Fruit fly (Drosophila melanogaster): Measurements from ENCODE around the gene Svil.

Gene Svil

dm6 chr3L:2377114-2377783 lies at the start of gene Svil, which contains the start of gene CG15877:
Svil (plus strand) TSS chr3L:2377655.
CG15877 (minus strand) TSS chr3L:2377556.
- TF ChIP-seq cyc (GFP tag; optimal IDR thresholded peaks at IDR 0.05), result no peak
- TF ChIP-seq dac (GFP tag; optimal IDR thresholded peaks at IDR 0.05), result no peak
- peak; percentile 15 for TF ChIP-seq Sox14 (GFP tag; optimal IDR thresholded peaks at IDR 0.05)
- TF ChIP-seq CG6808 (GFP tag; optimal IDR thresholded peaks at IDR 0.05), result no peak
- TF ChIP-seq Eip78C (GFP tag), result peak; percentile 56
- TF ChIP-seq eg (GFP tag; IDR thresholded peaks at IDR 0.05), result 0 out of 3 replicates have a peak, but pooled peaks have one; percentile 7

- no peak for TF ChIP-seq OdsH (GFP tag; optimal IDR thresholded peaks at IDR 0.05)
- no peak for TF ChIP-seq CG11762 (GFP tag; optimal IDR thresholded peaks at IDR 0.05; ENCODE audit: insufficient read depth)
- no peak for TF ChIP-seq Hr39 (GFP tag; optimal IDR thresholded peaks at IDR 0.05)
- no peak for TF ChIP-seq CG11294 (GFP tag; IDR thresholded peaks at IDR 0.05)
- TF ChIP-seq spab (GFP tag; optimal IDR thresholded peaks at IDR 0.05), result no peak
- no peak for TF ChIP-seq CG6792 (GFP tag; optimal IDR thresholded peaks at IDR 0.05)
- TF ChIP-seq CG8632 (GFP tag; optimal IDR thresholded peaks at IDR 0.05), result no peak
- TF ChIP-seq lz (GFP tag; optimal IDR thresholded peaks at IDR 0.05), result no peak
- no peak for TF ChIP-seq Gug (GFP tag; IDR thresholded peaks at IDR 0.05)
- TF ChIP-seq CG34406 (GFP tag; optimal IDR thresholded peaks at IDR 0.05), result no peak
- no peak for TF ChIP-seq CG16779 (tag; optimal IDR thresholded peaks at IDR 0.05)
- TF ChIP-seq Hr38 (GFP tag; optimal IDR thresholded peaks at IDR 0.05), result no peak
- no peak for TF ChIP-seq CG8319 (GFP tag; optimal IDR thresholded peaks at IDR 0.05)
- no peak for TF ChIP-seq CG6808 (GFP tag; optimal IDR thresholded peaks at IDR 0.05)
- TF ChIP-seq Ets21C (GFP tag; optimal IDR thresholded peaks at IDR 0.05), result no peak
- no peak for TF ChIP-seq Eip75B (GFP tag; optimal IDR thresholded peaks at IDR 0.05)
- TF ChIP-seq dsx (GFP tag; optimal IDR thresholded peaks at IDR 0.05; ENCODE audit: poor library complexity, severe bottlenecking), result no peak
Observed at dm6 chr3L:2328804-2329203, 48.7 kb upstream of the Svil start.

dm6 chr3L:2332228-2332627 lies 45.2 kb upstream of the Svil start:
- TF ChIP-seq CG10669 (GFP tag; optimal IDR thresholded peaks at IDR 0.05), result no peak
- TF ChIP-seq achi (GFP tag; optimal IDR thresholded peaks at IDR 0.05), result no peak
- peak; percentile 39 for TF ChIP-seq svp (GFP tag)
- TF ChIP-seq esn (GFP tag; optimal IDR thresholded peaks at IDR 0.05), result no peak
- TF ChIP-seq Lpt (GFP tag; optimal IDR thresholded peaks at IDR 0.05), result no peak
- TF ChIP-seq CG3919 (GFP tag; optimal IDR thresholded peaks at IDR 0.05), result no peak

- TF ChIP-seq CG16779 (tag; optimal IDR thresholded peaks at IDR 0.05) (no peak), CG6808 (GFP tag; optimal IDR thresholded peaks at IDR 0.05) (no peak), CG15336 (GFP tag; IDR thresholded peaks at IDR 0.05) (no peak), net (GFP tag; optimal IDR thresholded peaks at IDR 0.05) (no peak), cyc (GFP tag; optimal IDR thresholded peaks at IDR 0.05) (no peak), salr (GFP tag; optimal IDR thresholded peaks at IDR 0.05) (no peak), Ets21C (GFP tag; optimal IDR thresholded peaks at IDR 0.05) (no peak), Hr4 (GFP tag; optimal IDR thresholded peaks at IDR 0.05) (no peak), dac (GFP tag; optimal IDR thresholded peaks at IDR 0.05) (no peak), Eip75B (GFP tag; optimal IDR thresholded peaks at IDR 0.05) (no peak), Ets96B (tag; optimal IDR thresholded peaks at IDR 0.05) (no peak), fd59A (GFP tag; optimal IDR thresholded peaks at IDR 0.05) (no peak), CG6854 (GFP tag; optimal IDR thresholded peaks at IDR 0.05) (no peak), eg (GFP tag; IDR thresholded peaks at IDR 0.05) (no peak)
Observed at dm6 chr3L:2360257-2360656, 17.2 kb upstream of the Svil start, which contains the start of gene CG13801. CG13801 (plus strand) TSS chr3L:2360557.
